Worm (Caenorhabditis elegans) whole organism, young adult: ENCODE data around the gene F13A7.11.

Experiments
- ceh-91 ChIP-seq: fragments of 200-800 bp; sonication (Bioruptor generic); IDR thresholded peaks from 2 replicates; pipeline ENCODE4 v1.3.6; 2022; ENCODE audit warnings: missing genetic modification reagents, missing genetic modification characterization, missing compliant biosample characterization
- dpl-1 ChIP-seq: fragments of 150-350 bp; optimal IDR thresholded peaks from 2 replicates; lab custom pipeline; 2014; ENCODE audit warnings: missing biosample characterization, missing genetic modification reagents, missing genetic modification characterization
- hmg-20 ChIP-seq: fragments of 200-800 bp; sonication (Bioruptor generic); IDR thresholded peaks from 2 replicates; pipeline ENCODE4 v1.3.6; 2022; ENCODE audit warnings: missing genetic modification reagents, missing genetic modification characterization, missing compliant biosample characterization

- no peak for TF ChIP-seq dpl-1 (GFP tag; lab: Kevin White, UChicago)
- no peak for TF ChIP-seq ceh-91
- no peak for TF ChIP-seq hmg-20 (GFP tag; lab: Robert Waterston, UW)
Measured at ce11 chrV:16374676-16375075, 20.4 kb downstream of the F13A7.11 start, which contains the start of gene srv-34.
